Fruit fly (Drosophila melanogaster): Measurements from ENCODE around the gene Eig71Ej.
A peak's percentile ranks its signal among the peaks of the same experiment; 100 is the strongest.

Eig71Ej gene

DNA sequence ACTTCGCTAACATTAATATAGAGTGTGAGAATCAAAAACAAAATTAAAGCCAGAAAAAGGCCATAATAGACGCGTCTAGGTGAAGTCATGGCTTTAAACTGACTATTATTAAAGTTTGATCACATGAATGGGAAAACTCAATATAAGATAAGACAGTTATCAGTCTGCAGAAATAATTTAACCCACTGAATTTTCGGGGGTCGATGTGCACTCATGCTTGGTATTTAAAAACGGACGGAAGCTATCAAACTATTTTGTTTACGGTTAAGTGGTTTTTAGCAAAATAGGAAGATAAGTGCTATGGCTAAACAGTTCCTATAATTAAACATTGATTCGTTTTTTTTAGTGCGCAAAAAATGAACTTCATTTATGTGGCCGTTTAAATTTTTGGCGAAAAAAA is 31.2 kb upstream of the Eig71Ej start, which contains the start of gene CG34451:
TSS of gene CG34451 (minus strand) at position 101 of the 400 bp plus-strand sequence.
- no peak for TF ChIP-seq noc (tag; optimal IDR thresholded peaks at IDR 0.05)

DNA sequence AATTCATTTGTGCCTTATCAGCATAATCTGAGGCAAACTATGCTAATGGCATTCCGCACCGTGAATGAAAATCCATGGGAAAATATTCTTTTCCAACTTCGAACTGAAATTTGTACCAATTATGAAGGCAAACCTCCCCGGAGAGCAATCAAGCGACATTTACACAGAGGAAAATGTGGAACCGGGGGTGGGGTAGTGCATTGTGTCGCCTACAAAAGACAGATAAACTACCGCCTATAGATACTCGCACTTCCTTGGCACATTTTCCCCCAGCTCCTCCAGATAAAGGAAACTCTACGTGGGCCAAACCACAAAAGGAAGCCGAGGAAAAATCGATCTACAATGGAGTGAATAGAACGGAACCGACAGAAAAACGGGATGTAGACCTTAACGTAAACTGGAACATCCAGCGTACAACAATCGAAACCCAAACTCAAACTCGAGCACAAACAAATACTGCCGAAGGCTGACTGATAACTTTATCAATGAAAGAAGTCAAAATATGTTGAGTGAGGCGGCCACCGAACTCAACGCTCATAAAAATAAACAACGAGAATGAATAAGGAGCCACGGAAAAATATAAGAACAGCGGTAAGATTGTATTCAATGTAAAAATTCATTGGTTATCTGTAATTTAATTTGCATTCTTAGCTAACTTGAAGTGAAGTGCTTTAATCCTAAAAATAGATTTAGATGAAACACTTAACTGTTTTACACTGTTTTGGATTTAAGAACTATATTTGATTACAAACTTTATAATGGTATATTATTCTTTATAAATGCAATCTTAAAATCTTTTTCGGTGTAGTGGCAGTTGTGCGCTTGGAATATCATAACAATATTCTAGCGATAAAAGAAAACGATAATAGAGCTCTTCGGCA is 30.1 kb upstream of the Eig71Ej start:
- TF ChIP-seq noc (tag; optimal IDR thresholded peaks at IDR 0.05) = peak; percentile 31

DNA sequence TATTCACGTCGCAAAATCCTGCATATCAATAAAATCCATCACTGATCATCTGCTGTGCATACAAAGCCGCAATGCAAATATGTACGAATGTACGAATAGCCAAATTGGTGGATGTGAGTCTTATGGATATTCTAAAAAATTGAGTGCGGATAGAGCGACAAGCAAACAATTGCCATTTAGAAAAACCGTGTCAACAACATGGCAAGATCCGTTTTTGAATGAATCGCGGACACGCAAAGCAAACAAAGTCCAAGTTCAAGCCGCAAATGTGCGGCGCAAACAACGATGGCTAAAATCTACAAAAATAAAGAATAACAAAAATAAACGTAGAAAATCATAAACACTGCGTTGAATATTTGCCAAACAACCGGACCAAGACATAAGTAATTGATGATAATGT is 28.7 kb upstream of the Eig71Ej start:
- peak; percentile 48 for TF ChIP-seq noc (tag; optimal IDR thresholded peaks at IDR 0.05)

DNA sequence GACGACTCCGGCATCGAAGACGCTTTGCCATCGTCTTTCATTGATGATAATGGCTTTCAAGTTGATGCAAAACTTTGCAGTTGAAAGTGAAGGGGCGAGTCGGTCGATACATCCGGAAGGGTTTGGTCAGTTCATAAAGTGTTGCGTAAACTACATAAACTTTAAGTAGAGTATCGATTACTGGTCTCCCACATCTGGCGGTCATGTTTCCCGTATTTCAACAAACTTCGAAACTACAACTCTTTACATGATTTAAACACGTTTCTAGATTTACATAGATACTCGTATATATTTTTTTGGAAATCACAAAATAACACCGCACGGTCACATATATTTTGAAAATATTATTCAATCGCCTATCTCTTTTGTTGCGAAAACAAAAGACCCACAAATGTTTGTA is 27.0 kb upstream of the Eig71Ej start, which contains the start of gene CG34452:
TSS of gene CG34452 (minus strand) at position 101 of the 400 bp plus-strand sequence.
- no peak for TF ChIP-seq noc (tag; optimal IDR thresholded peaks at IDR 0.05)

DNA sequence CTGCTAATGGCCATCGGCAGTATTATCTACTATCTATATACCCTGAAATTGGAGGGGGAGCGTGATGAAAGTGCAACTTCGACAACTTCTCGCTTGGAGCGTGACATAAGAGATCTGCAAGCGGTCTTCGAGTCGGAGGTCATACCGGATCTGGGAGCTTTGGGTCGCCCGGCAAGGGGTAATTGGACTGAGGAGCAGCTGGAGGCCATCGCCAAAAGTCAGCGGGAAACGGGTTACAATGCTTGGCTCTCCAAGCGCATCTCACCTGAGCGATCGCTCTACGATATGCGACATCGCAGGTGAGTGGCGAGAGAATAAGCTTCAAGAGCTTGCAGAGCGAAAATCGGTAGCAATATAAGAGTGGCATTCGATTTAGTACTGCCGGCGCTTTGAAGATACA is 23.2 kb upstream of the Eig71Ej start:
- TF ChIP-seq noc (tag; optimal IDR thresholded peaks at IDR 0.05) = no peak

DNA sequence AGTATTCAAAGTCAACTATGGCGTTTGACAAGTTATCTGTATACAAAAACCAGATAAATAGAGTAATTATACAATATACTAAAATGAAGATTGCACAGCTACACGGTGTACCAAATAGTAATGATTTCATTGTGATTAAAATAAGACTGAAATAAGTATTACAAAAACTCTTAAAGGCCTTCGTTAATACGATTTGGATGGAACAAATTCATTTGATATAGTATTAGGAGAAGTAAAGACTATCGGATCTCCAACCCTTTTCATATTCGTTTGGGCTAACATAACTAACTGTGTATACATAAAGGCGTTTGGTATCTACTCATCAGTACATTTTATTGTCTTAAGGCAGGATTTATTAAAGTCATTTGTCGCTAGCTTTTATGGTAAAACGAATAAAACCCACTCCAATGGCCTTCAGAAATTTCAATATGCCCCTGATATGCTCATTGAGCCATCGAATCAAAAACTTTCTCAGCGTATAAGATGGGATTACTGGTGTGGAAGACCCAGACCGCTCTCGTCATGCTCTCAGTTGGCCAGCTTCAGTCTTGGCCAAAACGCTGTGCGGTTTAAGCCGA is 22.6 kb upstream of the Eig71Ej start, which contains the start of the genes CG7579 and Pgant8:
TSS of gene CG7579 (minus strand) at position 101 of the 578 bp plus-strand sequence.
TSS of gene Pgant8 (plus strand) at position 528 of the 578 bp plus-strand sequence.
- no peak for TF ChIP-seq noc (tag; optimal IDR thresholded peaks at IDR 0.05)

DNA sequence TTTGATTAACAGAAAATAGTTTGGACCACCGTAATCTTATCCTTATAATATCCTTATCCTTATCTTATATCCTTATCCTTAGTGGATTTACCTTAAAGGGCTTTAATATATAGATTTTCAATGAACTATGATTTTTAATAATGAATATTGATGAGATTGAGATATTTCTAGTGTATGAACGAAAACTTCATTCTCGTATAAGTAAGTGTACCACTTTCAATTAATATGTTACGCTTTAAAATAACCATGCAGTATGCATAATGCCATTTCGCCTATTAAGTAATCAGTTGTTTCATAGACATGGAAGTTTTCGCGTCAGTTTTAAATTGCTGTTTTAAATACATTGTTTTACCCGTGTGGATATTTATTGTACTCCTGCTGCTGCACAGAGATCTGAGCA is 18.6 kb upstream of the Eig71Ej start, which contains the start of gene CG7304:
TSS of gene CG7304 (plus strand) at position 301 of the 400 bp plus-strand sequence.
- TF ChIP-seq noc (tag; optimal IDR thresholded peaks at IDR 0.05) = no peak

DNA sequence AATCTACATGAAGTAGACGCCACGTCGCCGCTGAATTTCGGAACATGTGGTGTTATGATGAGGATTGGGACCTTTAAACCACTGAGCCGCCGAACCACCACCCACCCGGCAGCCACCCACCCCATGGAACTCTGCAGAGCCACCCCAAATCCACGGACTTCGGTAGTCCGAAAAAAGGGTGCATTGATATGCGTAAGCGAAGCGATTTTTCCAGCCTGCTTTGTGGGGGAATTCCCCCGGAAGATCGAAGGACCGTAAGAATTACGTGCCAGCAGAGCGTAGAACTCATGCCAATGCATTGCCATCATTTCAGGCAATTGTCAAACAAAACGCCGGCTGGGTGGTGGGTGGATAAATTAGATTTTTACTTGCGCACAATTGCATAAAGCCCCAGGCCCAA is 17.5 kb upstream of the Eig71Ej start:
- TF ChIP-seq noc (tag; optimal IDR thresholded peaks at IDR 0.05) = no peak

DNA sequence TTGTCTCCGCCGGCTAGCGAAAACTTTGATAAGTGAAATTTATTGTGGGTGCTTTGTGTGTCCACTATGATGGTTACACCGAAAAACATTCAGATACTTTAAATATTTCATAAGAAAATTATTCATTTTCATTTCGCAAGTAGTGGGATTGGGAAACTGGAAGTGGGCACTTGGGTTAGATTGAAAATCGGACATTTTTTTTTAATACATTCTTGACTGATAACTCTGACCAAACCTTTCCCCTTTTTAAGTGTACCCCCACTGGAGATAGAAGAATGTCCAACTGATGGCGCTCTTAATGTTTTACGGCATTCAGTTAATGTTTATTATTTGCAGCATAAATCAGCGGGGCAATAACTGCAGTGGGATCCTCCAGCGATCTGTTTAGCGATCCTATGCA is 16.8 kb upstream of the Eig71Ej start:
- no peak for TF ChIP-seq noc (tag; optimal IDR thresholded peaks at IDR 0.05)

DNA sequence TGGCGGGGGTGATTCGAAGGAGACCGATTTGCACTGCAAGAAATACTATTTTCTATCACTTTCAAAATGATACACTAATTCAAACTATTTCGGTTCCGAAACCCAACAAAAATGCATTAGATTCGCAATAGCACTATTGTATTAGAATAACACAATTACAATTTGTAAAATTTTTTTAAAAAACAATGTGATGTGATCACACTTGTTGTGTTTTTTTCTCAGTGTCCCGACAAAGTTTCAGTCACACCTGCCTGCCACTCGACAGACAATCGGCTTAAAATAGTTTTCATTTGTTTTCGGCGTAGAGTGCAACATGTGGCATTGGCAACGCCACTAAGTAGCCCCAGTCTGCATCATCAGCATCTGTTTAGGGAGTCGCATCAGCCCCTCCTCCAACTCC is 14.3 kb upstream of the Eig71Ej start:
- no peak for TF ChIP-seq noc (tag; optimal IDR thresholded peaks at IDR 0.05)

DNA sequence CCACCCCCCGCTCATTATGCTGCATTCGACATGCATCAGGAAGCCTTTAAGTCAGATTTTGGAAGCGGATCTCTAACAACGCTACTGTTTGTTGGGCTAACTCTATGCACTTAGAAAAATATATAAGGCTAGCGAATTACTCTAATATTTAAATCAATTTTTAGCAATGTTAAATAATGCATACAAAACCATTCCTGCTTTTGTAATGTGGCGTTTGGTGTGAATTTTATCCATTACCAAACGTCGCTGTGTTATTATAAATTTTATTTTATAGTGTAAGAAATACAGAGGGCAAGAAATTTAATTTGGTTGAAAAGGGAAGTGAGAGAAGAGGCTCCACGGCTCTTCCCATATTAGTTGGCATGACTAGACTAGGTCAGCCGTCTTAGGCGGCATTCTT is 12.0 kb upstream of the Eig71Ej start:
- TF ChIP-seq noc (tag; optimal IDR thresholded peaks at IDR 0.05) = no peak

DNA sequence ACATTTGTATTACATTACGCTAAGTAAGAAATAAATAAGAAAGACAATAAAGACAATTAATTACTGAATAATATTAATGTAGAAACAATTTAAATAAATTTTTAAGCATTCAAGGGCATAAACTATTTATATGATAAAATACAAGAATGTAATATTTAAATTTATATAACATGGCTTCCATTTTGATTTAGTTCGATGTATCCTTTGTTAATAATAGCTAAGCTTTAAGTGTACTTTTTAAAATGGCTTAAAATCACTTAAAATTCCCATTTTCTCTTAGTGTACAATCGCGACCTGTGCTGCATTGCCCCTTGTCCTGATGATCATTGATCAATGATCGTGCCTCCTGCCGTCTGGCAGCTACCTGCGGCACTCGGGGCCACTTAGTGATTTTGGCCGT is 9.6 kb upstream of the Eig71Ej start:
- TF ChIP-seq noc (tag; optimal IDR thresholded peaks at IDR 0.05) = no peak

DNA sequence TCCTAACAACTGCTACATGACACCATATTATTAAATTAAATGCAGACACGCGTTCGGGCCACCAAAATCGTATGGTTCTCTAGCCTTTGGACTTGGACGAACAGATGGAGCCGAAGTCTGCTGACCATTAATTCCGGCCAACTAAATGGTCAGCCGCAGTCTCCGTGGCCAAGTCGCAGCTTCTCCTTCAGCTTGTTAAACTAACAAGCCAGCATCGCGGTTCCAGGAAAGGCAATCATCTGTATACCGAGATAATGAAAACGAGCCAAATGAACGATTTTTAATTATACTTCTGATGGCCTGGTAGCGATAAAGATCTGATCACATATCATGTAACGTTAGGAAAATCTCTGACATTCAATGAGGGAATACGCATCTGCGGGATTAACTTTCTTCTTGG is 9.1 kb upstream of the Eig71Ej start:
- no peak for TF ChIP-seq noc (tag; optimal IDR thresholded peaks at IDR 0.05)

DNA sequence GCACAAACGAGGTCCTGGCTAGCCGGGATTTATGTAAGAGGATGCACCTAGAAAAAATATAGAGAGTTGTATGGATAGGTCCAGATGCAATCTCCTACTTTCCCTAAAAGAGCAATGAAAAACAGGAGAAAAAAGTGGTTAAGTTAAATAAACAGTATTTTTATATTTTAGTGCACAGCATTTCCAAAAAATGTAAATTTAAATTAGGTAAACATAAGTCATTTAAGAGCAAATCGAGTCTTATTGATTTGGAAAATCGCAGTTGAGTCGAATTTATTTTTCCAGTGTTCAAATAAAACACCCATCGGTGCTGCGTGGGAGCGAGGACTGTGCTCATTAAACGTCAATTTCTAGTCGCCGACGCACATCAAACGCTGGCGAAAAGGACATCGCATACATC is 4.9 kb upstream of the Eig71Ej start:
- no peak for TF ChIP-seq noc (tag; optimal IDR thresholded peaks at IDR 0.05)

DNA sequence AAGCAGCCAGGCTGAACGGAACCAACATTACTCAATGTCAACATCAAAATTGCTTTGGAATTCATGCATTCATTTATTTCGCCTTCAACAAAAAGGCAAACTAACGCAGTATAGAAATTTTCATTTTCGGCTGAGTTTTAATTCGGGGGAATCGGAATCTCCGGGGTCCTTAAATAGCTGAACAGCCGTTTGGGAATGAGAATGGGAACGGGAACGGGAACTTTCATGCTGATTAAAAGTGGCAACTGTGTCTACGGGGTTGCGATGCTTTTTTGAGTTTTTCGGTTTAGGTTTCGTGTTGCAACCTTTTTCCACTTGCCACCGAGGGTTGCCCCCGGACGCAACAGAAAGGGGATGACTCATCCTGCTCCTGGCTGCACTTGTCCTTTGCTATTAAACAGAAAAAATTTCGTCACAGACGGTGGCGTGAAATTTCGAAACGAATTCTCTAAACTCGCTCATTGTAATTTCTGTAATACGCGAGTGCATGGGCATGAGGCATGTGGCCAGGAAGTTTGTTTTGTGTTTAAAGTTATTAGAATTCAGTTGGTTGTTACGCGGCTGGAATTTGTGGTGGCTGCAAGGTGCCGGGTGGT is 3.5 kb upstream of the Eig71Ej start:
- TF ChIP-seq noc (tag; optimal IDR thresholded peaks at IDR 0.05) = no peak

DNA sequence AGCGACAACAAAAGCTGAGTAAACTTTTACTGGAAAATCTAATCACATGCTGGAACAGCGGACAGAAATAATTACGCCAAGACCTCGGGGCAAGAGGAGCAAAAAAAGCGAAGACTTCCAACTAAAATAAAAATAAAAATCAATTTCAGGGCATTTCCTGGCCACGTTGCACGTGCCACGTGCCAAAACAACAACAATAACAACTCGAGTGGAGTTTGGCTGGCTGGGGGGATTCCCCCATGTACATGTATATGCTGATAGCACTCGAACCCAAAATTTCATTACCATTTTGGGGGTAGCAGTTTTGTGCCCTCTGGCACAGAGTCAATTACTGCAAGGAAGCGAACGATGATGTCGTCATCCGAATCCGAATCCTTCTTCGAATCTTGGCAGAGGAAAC is 1.7 kb upstream of the Eig71Ej start:
- no peak for TF ChIP-seq noc (tag; optimal IDR thresholded peaks at IDR 0.05)

DNA sequence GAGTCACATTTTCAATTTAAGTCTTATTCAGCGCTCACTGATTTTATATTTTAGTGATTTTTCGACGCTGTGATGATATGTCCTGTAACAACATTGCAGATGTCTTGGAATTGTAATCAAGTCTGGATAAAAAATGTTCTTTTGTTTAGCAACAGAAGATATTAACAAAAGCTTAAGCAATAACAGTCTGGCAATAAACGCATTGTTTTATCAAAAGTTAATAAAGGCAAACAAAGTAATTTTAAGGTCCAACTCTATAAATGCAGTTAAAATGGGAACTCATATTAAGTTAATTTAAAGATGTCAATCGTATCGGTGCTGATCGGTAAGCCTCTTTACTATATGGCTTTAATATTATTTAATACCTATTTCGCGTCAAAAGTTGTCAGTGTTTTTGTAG is 752 bp upstream of the Eig71Ej start, which contains the start of gene CG43082:
TSS of gene CG43082 (plus strand) at position 301 of the 400 bp plus-strand sequence.
- no peak for TF ChIP-seq noc (tag; optimal IDR thresholded peaks at IDR 0.05)
